Fruit fly (Drosophila melanogaster) whole organism, wandering third instar larva: Measurements from ENCODE around the gene Polr2F.

Experiments
- Abd-B ChIP-seq: fragments of >200 bp; optimal IDR thresholded peaks from 2 replicates; lab custom pipeline; 2017; ENCODE audit warnings: missing biosample characterization, missing genetic modification characterization
- CG32264 ChIP-seq: fragments of 200-800 bp; sonication (Bioruptor generic); optimal IDR thresholded peaks from 2 replicates; lab custom pipeline; 2016; ENCODE audit warnings: missing biosample characterization, missing genetic modification characterization
- CG9705 ChIP-seq: fragments of 200-800 bp; sonication (Bioruptor generic); optimal IDR thresholded peaks from 2 replicates; lab custom pipeline; 2018; ENCODE audit warnings: missing biosample characterization, mild to moderate bottlenecking, missing genetic modification characterization
- CrebA ChIP-seq: fragments of 200-800 bp; sonication (Bioruptor generic); optimal IDR thresholded peaks from 2 replicates; lab custom pipeline; 2016; ENCODE audit warnings: missing biosample characterization, mild to moderate bottlenecking, missing genetic modification characterization, borderline replicate concordance
- Dfd ChIP-seq: fragments of >200 bp; optimal IDR thresholded peaks from 2 replicates; lab custom pipeline; 2017; ENCODE audit warnings: missing biosample characterization, missing genetic modification characterization
- Dif ChIP-seq: fragments of 200-275, 200-300 bp; sonication (Bioruptor generic); optimal IDR thresholded peaks from 2 replicates; lab custom pipeline; 2018; ENCODE audit warnings: missing biosample characterization, missing genetic modification characterization; ENCODE audit not compliant: partially characterized antibody
- GATAd ChIP-seq: sonication (Bioruptor generic); optimal IDR thresholded peaks from 2 replicates; lab custom pipeline; 2016; ENCODE audit warnings: missing biosample characterization, missing genetic modification characterization
- HLH106 ChIP-seq: fragments of 200-800 bp; optimal IDR thresholded peaks from 3 replicates; lab custom pipeline; 2019; ENCODE audit warnings: missing biosample characterization, mild to moderate bottlenecking, missing genetic modification characterization, moderate library complexity
- Hnf4 ChIP-seq: fragments of 200-800 bp; sonication (Bioruptor generic); optimal IDR thresholded peaks from 2 replicates; lab custom pipeline; 2016; ENCODE audit warnings: missing biosample characterization, mild to moderate bottlenecking, missing genetic modification characterization
- Hr78 ChIP-seq: fragments of >200 bp; optimal IDR thresholded peaks from 2 replicates; lab custom pipeline; 2017; ENCODE audit warnings: missing biosample characterization, missing genetic modification characterization
- Hr83 ChIP-seq: fragments of 200-300 bp; sonication (Bioruptor generic); optimal IDR thresholded peaks from 2 replicates; lab custom pipeline; 2016; ENCODE audit warnings: missing biosample characterization, mild to moderate bottlenecking, missing genetic modification characterization, moderate library complexity; ENCODE audit not compliant: poor library complexity, severe bottlenecking
- Jra ChIP-seq: sonication (Bioruptor generic); optimal IDR thresholded peaks from 2 replicates; lab custom pipeline; 2016; ENCODE audit warnings: missing biosample characterization, missing genetic modification characterization
- Mio ChIP-seq: sonication (Bioruptor generic); optimal IDR thresholded peaks from 2 replicates; lab custom pipeline; 2016; ENCODE audit warnings: missing biosample characterization, missing genetic modification characterization
- Myc ChIP-seq: fragments of >200 bp; optimal IDR thresholded peaks from 2 replicates; lab custom pipeline; 2017
- N ChIP-seq: fragments of >200 bp; optimal IDR thresholded peaks from 2 replicates; lab custom pipeline; 2018; ENCODE audit warnings: missing biosample characterization, missing external identifiers, missing genetic modification characterization
- OdsH ChIP-seq: fragments of 200-800 bp; sonication (Bioruptor generic); optimal IDR thresholded peaks from 2 replicates; lab custom pipeline; 2016; ENCODE audit warnings: missing biosample characterization, mild to moderate bottlenecking, missing genetic modification characterization
- Rel ChIP-seq, 2 experiments: fragments of 200-800 bp; sonication (Bioruptor generic) in 1 of 2; optimal IDR thresholded peaks; 2 replicates in 1 of 2; 3 replicates in 1 of 2; lab custom pipeline; 2016 to 2019; ENCODE audit warnings: mild to moderate bottlenecking in 2 of 2, missing biosample characterization in 2 of 2, missing genetic modification characterization in 2 of 2, moderate library complexity in 1 of 2
- Sp1 ChIP-seq: fragments of 200-800 bp; sonication (Bioruptor generic); optimal IDR thresholded peaks from 3 replicates; lab custom pipeline; 2019; ENCODE audit warnings: missing biosample characterization, mild to moderate bottlenecking, missing genetic modification characterization, moderate library complexity
- Vsx2 ChIP-seq: fragments of 200-300, 225-300 bp; sonication (Bioruptor generic); optimal IDR thresholded peaks from 2 replicates; lab custom pipeline; 2018; ENCODE audit warnings: missing biosample characterization, missing genetic modification characterization; ENCODE audit not compliant: partially characterized antibody
- br ChIP-seq: fragments of 200-800 bp; sonication (Bioruptor generic); optimal IDR thresholded peaks from 2 replicates; lab custom pipeline; 2016; ENCODE audit warnings: missing biosample characterization, missing genetic modification characterization
- brk ChIP-seq: fragments of 200-800 bp; sonication (Bioruptor generic); optimal IDR thresholded peaks from 2 replicates; lab custom pipeline; 2016; ENCODE audit warnings: missing biosample characterization, mild to moderate bottlenecking, missing genetic modification characterization
- dl ChIP-seq, 2 experiments: fragments of 175-275, 200-275 bp in 1 of 2; fragments of 200-275 bp in 1 of 2; sonication (Bioruptor generic); optimal IDR thresholded peaks; lab custom pipeline; 2018; ENCODE audit warnings: mild to moderate bottlenecking in 2 of 2, missing biosample characterization in 2 of 2, missing genetic modification characterization in 2 of 2, moderate library complexity in 2 of 2; ENCODE audit not compliant: partially characterized antibody in 2 of 2, insufficient read depth in 1 of 2
- dmrt93B ChIP-seq: fragments of 200-800 bp; sonication (Bioruptor generic); optimal IDR thresholded peaks from 2 replicates; lab custom pipeline; 2018; ENCODE audit warnings: missing biosample characterization, mild to moderate bottlenecking, missing genetic modification characterization
- dsf ChIP-seq: sonication (Bioruptor generic); optimal IDR thresholded peaks from 2 replicates; lab custom pipeline; 2016; ENCODE audit warnings: missing biosample characterization, missing genetic modification characterization, borderline replicate concordance
- ey ChIP-seq: fragments of 200-800 bp; sonication (Bioruptor generic); optimal IDR thresholded peaks from 2 replicates; lab custom pipeline; 2016; ENCODE audit warnings: missing biosample characterization, missing genetic modification characterization
- foxo ChIP-seq, 2 experiments: fragments of 200-800 bp; sonication (Bioruptor generic); optimal IDR thresholded peaks; 2 replicates in 1 of 2; 3 replicates in 1 of 2; lab custom pipeline; 2016 to 2017; ENCODE audit warnings: missing biosample characterization in 2 of 2, missing genetic modification characterization in 2 of 2
- fru ChIP-seq: fragments of 200-800 bp; sonication (Bioruptor generic); optimal IDR thresholded peaks from 3 replicates; lab custom pipeline; 2016; ENCODE audit warnings: missing biosample characterization, mild to moderate bottlenecking, missing genetic modification characterization
- h ChIP-seq: fragments of 200-800 bp; sonication (Bioruptor generic); optimal IDR thresholded peaks from 3 replicates; lab custom pipeline; 2016; ENCODE audit warnings: missing biosample characterization, mild to moderate bottlenecking, missing genetic modification characterization
- jim ChIP-seq: fragments of 175-275, 200-325 bp; sonication (Bioruptor generic); optimal IDR thresholded peaks from 2 replicates; lab custom pipeline; 2016; ENCODE audit warnings: missing biosample characterization, mild to moderate bottlenecking, missing genetic modification characterization
- lola ChIP-seq: fragments of >200 bp; optimal IDR thresholded peaks from 2 replicates; lab custom pipeline; 2017; ENCODE audit warnings: missing biosample characterization, missing genetic modification characterization
- pan ChIP-seq: fragments of >200 bp; optimal IDR thresholded peaks from 2 replicates; lab custom pipeline; 2017
- psq ChIP-seq: fragments of 200-800 bp; sonication (Bioruptor generic); optimal IDR thresholded peaks from 3 replicates; lab custom pipeline; 2017; ENCODE audit warnings: missing biosample characterization, mild to moderate bottlenecking, missing genetic modification characterization, moderate library complexity
- rgr ChIP-seq: fragments of 200-800 bp; sonication (Bioruptor generic); optimal IDR thresholded peaks from 3 replicates; lab custom pipeline; 2016; ENCODE audit warnings: missing biosample characterization, mild to moderate bottlenecking, missing genetic modification characterization
- sage ChIP-seq: fragments of 200-800 bp; sonication (Bioruptor generic); optimal IDR thresholded peaks from 2 replicates; lab custom pipeline; 2016; ENCODE audit warnings: missing biosample characterization, mild to moderate bottlenecking, missing genetic modification characterization
- sv ChIP-seq: fragments of 200-800 bp; sonication (Bioruptor generic); optimal IDR thresholded peaks from 3 replicates; lab custom pipeline; 2016; ENCODE audit warnings: missing biosample characterization, missing genetic modification characterization
- tai ChIP-seq: sonication (Bioruptor generic); optimal IDR thresholded peaks from 2 replicates; lab custom pipeline; 2016; ENCODE audit warnings: missing biosample characterization, missing genetic modification characterization
- usp ChIP-seq: fragments of >200 bp; optimal IDR thresholded peaks from 2 replicates; lab custom pipeline; 2017; ENCODE audit warnings: missing biosample characterization, missing genetic modification characterization
- woc ChIP-seq: sonication (Bioruptor generic); optimal IDR thresholded peaks from 2 replicates; lab custom pipeline; 2016; ENCODE audit warnings: missing biosample characterization, mild to moderate bottlenecking, missing genetic modification characterization

Polr2F gene

dm6 chr3R:5355135-5355493 lies 16.5 kb upstream of the Polr2F start:
- no peak for TF ChIP-seq tai (GFP tag; lab: Kevin White, UChicago)
- no peak for TF ChIP-seq Jra
- TF ChIP-seq Hr83 (GFP tag; lab: Kevin White, UChicago) = no peak
- TF ChIP-seq Sp1 (GFP tag; lab: Kevin White, UChicago) = no peak
- no peak for TF ChIP-seq jim
- no peak for TF ChIP-seq Dfd (GFP tag; lab: Kevin White, UChicago)
- TF ChIP-seq HLH106 (tag; lab: Kevin White, UChicago) = no peak
- TF ChIP-seq Hr78 (GFP tag; lab: Kevin White, UChicago) = no peak
- TF ChIP-seq usp (GFP tag; lab: Kevin White, UChicago) = no peak
- TF ChIP-seq dl (GFP tag; optimal IDR thresholded peaks at IDR 0.05; lab: Kevin White, UChicago; ENCODE audit: insufficient read depth in 1 of 2, partially characterized antibody in 2 of 2) = no peak
- no peak for TF ChIP-seq fru (GFP tag; lab: Kevin White, UChicago)
- no peak for TF ChIP-seq ey
- TF ChIP-seq Myc (lab: Kevin White, UChicago) = no peak
- no peak for TF ChIP-seq br (GFP tag; lab: Kevin White, UChicago)
- no peak for TF ChIP-seq CrebA

dm6 chr3R:5357935-5358414 lies 13.6 kb upstream of the Polr2F start, which contains the start of gene Prosbeta7:
Gene Prosbeta7 (minus strand): TSS chr3R:5358364.
- TF ChIP-seq rgr (GFP tag; lab: Kevin White, UChicago) (peak; percentile 7), foxo (GFP tag; optimal IDR thresholded peaks at IDR 0.05; lab: Kevin White, UChicago) (peak in 1 of 2 experiments; percentile 4), CG32264 (no peak), Sp1 (GFP tag; lab: Kevin White, UChicago) (peak; percentile 19), Vsx2 (GFP tag; lab: Kevin White, UChicago) (peak; percentile 62), Rel (GFP tag; optimal IDR thresholded peaks at IDR 0.05; lab: Kevin White, UChicago) (no peak), Rel (tag; optimal IDR thresholded peaks at IDR 0.05; lab: Kevin White, UChicago) (peak; percentile 39), dsf (GFP tag; lab: Kevin White, UChicago) (no peak), Dif (GFP tag; lab: Kevin White, UChicago) (peak; percentile 6)

dm6 chr3R:5361681-5362319 lies 9.8 kb upstream of the Polr2F start:
- peak; percentile 66 for TF ChIP-seq Mio (GFP tag; lab: Kevin White, UChicago)
- no peak for TF ChIP-seq Dif (GFP tag; lab: Kevin White, UChicago)
- no peak for TF ChIP-seq Abd-B (GFP tag; lab: Kevin White, UChicago)
- TF ChIP-seq rgr (GFP tag; lab: Kevin White, UChicago) = peak; percentile 95
- peak; percentile 43 for TF ChIP-seq CG9705 (GFP tag; lab: Kevin White, UChicago)
- TF ChIP-seq Vsx2 (GFP tag; lab: Kevin White, UChicago) = no peak
- no peak for TF ChIP-seq CrebA
- peak; percentile 96 for TF ChIP-seq br (GFP tag; lab: Kevin White, UChicago)
- TF ChIP-seq brk (GFP tag; lab: Kevin White, UChicago) = no peak
- peak; percentile 45 to 96 for TF ChIP-seq foxo (GFP tag; optimal IDR thresholded peaks at IDR 0.05; lab: Kevin White, UChicago)
- peak; percentile 39 for TF ChIP-seq Rel (GFP tag; optimal IDR thresholded peaks at IDR 0.05; lab: Kevin White, UChicago)
- peak; percentile 23 for TF ChIP-seq Rel (tag; optimal IDR thresholded peaks at IDR 0.05; lab: Kevin White, UChicago)
- TF ChIP-seq Jra = peak; percentile 83
- peak; percentile 94 for TF ChIP-seq woc (GFP tag; lab: Kevin White, UChicago)
- peak; percentile 88 for TF ChIP-seq sage (GFP tag; lab: Kevin White, UChicago)
- peak; percentile 86 for TF ChIP-seq psq (GFP tag; lab: Kevin White, UChicago)
- TF ChIP-seq pan = no peak
- TF ChIP-seq h (GFP tag; lab: Kevin White, UChicago) = peak; percentile 97
- TF ChIP-seq Dfd (GFP tag; lab: Kevin White, UChicago) = no peak
- peak; percentile 94 for TF ChIP-seq fru (GFP tag; lab: Kevin White, UChicago)
- peak; percentile 88 for TF ChIP-seq HLH106 (tag; lab: Kevin White, UChicago)
- no peak for TF ChIP-seq GATAd
- TF ChIP-seq ey = peak; percentile 96
- peak; percentile 8 for TF ChIP-seq dsf (GFP tag; lab: Kevin White, UChicago)
- TF ChIP-seq jim = no peak
- peak; percentile 96 for TF ChIP-seq Hnf4 (GFP tag; lab: Kevin White, UChicago)
- peak; percentile 96 for TF ChIP-seq OdsH (GFP tag; lab: Kevin White, UChicago)
- no peak for TF ChIP-seq Hr78 (GFP tag; lab: Kevin White, UChicago)
- TF ChIP-seq lola (GFP tag; lab: Kevin White, UChicago) = no peak
- peak; percentile 93 for TF ChIP-seq CG32264
- no peak for TF ChIP-seq N (GFP tag; lab: Kevin White, UChicago)
- peak; percentile 69 for TF ChIP-seq sv
- no peak for TF ChIP-seq dl (GFP tag; optimal IDR thresholded peaks at IDR 0.05; lab: Kevin White, UChicago; ENCODE audit: insufficient read depth in 1 of 2, partially characterized antibody in 2 of 2)
- peak; percentile 86 for TF ChIP-seq Sp1 (GFP tag; lab: Kevin White, UChicago)
- TF ChIP-seq Hr83 (GFP tag; lab: Kevin White, UChicago) = no peak
- no peak for TF ChIP-seq usp (GFP tag; lab: Kevin White, UChicago)
- no peak for TF ChIP-seq tai (GFP tag; lab: Kevin White, UChicago)
- TF ChIP-seq dmrt93B (GFP tag; lab: Kevin White, UChicago) = no peak
- TF ChIP-seq Myc (lab: Kevin White, UChicago) = no peak
